Fruit fly (Drosophila melanogaster): Measurements from ENCODE around the gene Drsl6.

The Drsl6 gene

DNA sequence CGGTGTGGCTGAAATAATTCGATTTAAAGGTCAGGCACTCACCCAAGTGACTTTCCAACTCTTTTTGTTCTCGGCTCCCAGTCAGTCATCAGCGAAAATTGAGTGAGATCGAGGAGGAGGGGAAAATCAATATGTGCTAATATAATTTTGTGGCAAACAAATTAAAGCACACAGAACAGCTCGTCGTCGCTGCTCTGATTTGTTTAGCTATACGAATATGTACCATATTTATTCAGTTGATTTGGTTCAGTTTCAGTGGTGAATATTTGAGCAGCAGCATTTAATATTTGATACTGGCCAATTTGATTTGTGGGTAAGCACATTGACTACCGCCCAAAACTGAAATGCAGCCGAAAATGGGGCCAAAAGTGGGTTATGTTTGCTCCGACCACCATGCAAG lies 30.8 kb downstream of the Drsl6 start (continued):
- TF ChIP-seq nau (GFP tag; optimal IDR thresholded peaks at IDR 0.05) (peak; percentile 63), Gug (GFP tag; IDR thresholded peaks at IDR 0.05) (no peak), amos (GFP tag; IDR thresholded peaks at IDR 0.05; ENCODE audit: partially characterized antibody) (no peak), CG4282 (GFP tag; optimal IDR thresholded peaks at IDR 0.05) (no peak), CG30020 (tag; optimal IDR thresholded peaks at IDR 0.05) (no peak), Blimp-1 (GFP tag; optimal IDR thresholded peaks at IDR 0.05) (peak; percentile 68), pb (GFP tag; optimal IDR thresholded peaks at IDR 0.05) (no peak), grn (GFP tag; optimal IDR thresholded peaks at IDR 0.05) (peak; percentile 13), Ets65A (GFP tag) (no peak), gt (GFP tag; IDR thresholded peaks at IDR 0.05) (no peak), vvl (GFP tag; IDR thresholded peaks at IDR 0.05) (peak; percentile 51; the same call in 1 of the 2 replicates), CG7786 (GFP tag; optimal IDR thresholded peaks at IDR 0.05) (peak; percentile 17), CG31388 (GFP tag; optimal IDR thresholded peaks at IDR 0.05) (peak; percentile 22), unc-4 (GFP tag; IDR thresholded peaks at IDR 0.05; ENCODE audit: partially characterized antibody) (no peak), Sox102F (GFP tag; optimal IDR thresholded peaks at IDR 0.05) (peak; percentile 23), Bteb2 (GFP tag; optimal IDR thresholded peaks at IDR 0.05) (peak; percentile 35), CG12744 (GFP tag; optimal IDR thresholded peaks at IDR 0.05) (no peak), fd64A (GFP tag; optimal IDR thresholded peaks at IDR 0.05) (peak; percentile 67), Hr3 (GFP tag; optimal IDR thresholded peaks at IDR 0.05) (no peak), nerfin-2 (GFP tag; IDR thresholded peaks at IDR 0.05; ENCODE audit: partially characterized antibody) (no peak), CG31441 (GFP tag; IDR thresholded peaks at IDR 0.05) (peak; percentile 16; the same call in 1 of the 2 replicates), maf-S (GFP tag; optimal IDR thresholded peaks at IDR 0.05) (no peak), ac (GFP tag; optimal IDR thresholded peaks at IDR 0.05) (no peak), CG6765 (GFP tag; optimal IDR thresholded peaks at IDR 0.05) (no peak), CG18764 (GFP tag; optimal IDR thresholded peaks at IDR 0.05) (peak; percentile 55), cg (GFP tag; optimal IDR thresholded peaks at IDR 0.05) (no peak), pros (GFP tag; optimal IDR thresholded peaks at IDR 0.05) (no peak), CG10959 (GFP tag; IDR thresholded peaks at IDR 0.05) (no peak; the same call in 1 of the 2 replicates), CG9797 (GFP tag; optimal IDR thresholded peaks at IDR 0.05) (no peak), mam (GFP tag; optimal IDR thresholded peaks at IDR 0.05) (no peak), dan (GFP tag; IDR thresholded peaks at IDR 0.05) (no peak), Kr (GFP tag; optimal IDR thresholded peaks at IDR 0.05) (no peak), pan (optimal IDR thresholded peaks at IDR 0.05) (no peak), pan (GFP tag; optimal IDR thresholded peaks at IDR 0.05 in 1 of 2, IDR thresholded peaks at IDR 0.05 in 1 of 2) (no peak), bsh (GFP tag; optimal IDR thresholded peaks at IDR 0.05) (peak in 1 of 2 experiments; percentile 83), HLH54F (GFP tag; optimal IDR thresholded peaks at IDR 0.05) (peak; percentile 9), sens-2 (GFP tag; IDR thresholded peaks at IDR 0.05) (no peak), lov (optimal IDR thresholded peaks at IDR 0.05) (no peak), lov (GFP tag; IDR thresholded peaks at IDR 0.05) (0 out of 3 replicates have a peak, but pooled peaks have one; percentile 12), fu2 (GFP tag; optimal IDR thresholded peaks at IDR 0.05) (no peak), pfk (GFP tag; optimal IDR thresholded peaks at IDR 0.05) (no peak), Vsx1 (GFP tag; optimal IDR thresholded peaks at IDR 0.05) (peak; percentile 11), fd3F (GFP tag; optimal IDR thresholded peaks at IDR 0.05) (peak; percentile 42), CG4707 (GFP tag; optimal IDR thresholded peaks at IDR 0.05) (peak; percentile 34), CHES-1-like (GFP tag; optimal IDR thresholded peaks at IDR 0.05) (peak; percentile 19), stwl (tag; optimal IDR thresholded peaks at IDR 0.05) (no peak), so (GFP tag; IDR thresholded peaks at IDR 0.05) (peak; percentile 43; the same call in 2 of the 3 replicates), Ets97D (GFP tag; optimal IDR thresholded peaks at IDR 0.05) (no peak), aop (GFP tag; IDR thresholded peaks at IDR 0.05) (no peak), otp (GFP tag; IDR thresholded peaks at IDR 0.05) (no peak), Sin3A (optimal IDR thresholded peaks at IDR 0.05) (no peak), Ravus (GFP tag; IDR thresholded peaks at IDR 0.05) (no peak), ttk (GFP tag; IDR thresholded peaks at IDR 0.05) (no peak)

Measured in whole organism, embryonic.